Fruit fly (Drosophila melanogaster): ENCODE data around the gene CG31974.

Gene CG31974

dm6 chr2L:166115-167069 lies 23.5 kb upstream of the CG31974 start:
- TF ChIP-seq cyc (GFP tag; optimal IDR thresholded peaks at IDR 0.05) (no peak), Sox102F (GFP tag; optimal IDR thresholded peaks at IDR 0.05) (peak; percentile 88), eg (GFP tag; IDR thresholded peaks at IDR 0.05) (no peak), Eip75B (GFP tag; optimal IDR thresholded peaks at IDR 0.05) (peak; percentile 90), esn (GFP tag; optimal IDR thresholded peaks at IDR 0.05) (peak; percentile 69), CG10631 (GFP tag; optimal IDR thresholded peaks at IDR 0.05) (peak; percentile 75), CG11902 (GFP tag; optimal IDR thresholded peaks at IDR 0.05) (no peak), CG8119 (GFP tag; IDR thresholded peaks at IDR 0.05) (no peak), CG16779 (tag; optimal IDR thresholded peaks at IDR 0.05) (peak; percentile 99), ss (GFP tag; optimal IDR thresholded peaks at IDR 0.05) (peak; percentile 98 to 99), Gug (GFP tag; IDR thresholded peaks at IDR 0.05) (no peak), lz (GFP tag; optimal IDR thresholded peaks at IDR 0.05) (peak; percentile 52), CG10669 (GFP tag; optimal IDR thresholded peaks at IDR 0.05) (peak; percentile 90), net (GFP tag; optimal IDR thresholded peaks at IDR 0.05) (peak; percentile 96), fd85E (GFP tag; optimal IDR thresholded peaks at IDR 0.05) (peak; percentile 88), fd59A (GFP tag; optimal IDR thresholded peaks at IDR 0.05) (peak; percentile 81), CG7368 (GFP tag; optimal IDR thresholded peaks at IDR 0.05) (peak; percentile 89), achi (GFP tag; optimal IDR thresholded peaks at IDR 0.05) (peak; percentile 87), CG32006 (GFP tag; optimal IDR thresholded peaks at IDR 0.05) (peak; percentile 94), CG8319 (GFP tag; optimal IDR thresholded peaks at IDR 0.05) (peak; percentile 68), CG6792 (GFP tag; optimal IDR thresholded peaks at IDR 0.05) (peak; percentile 82), Blimp-1 (GFP tag; optimal IDR thresholded peaks at IDR 0.05) (peak; percentile 66), CG9139 (GFP tag; optimal IDR thresholded peaks at IDR 0.05) (peak; percentile 98), CG11762 (GFP tag; optimal IDR thresholded peaks at IDR 0.05; ENCODE audit: insufficient read depth) (peak; percentile 85), Eip93F (GFP tag; optimal IDR thresholded peaks at IDR 0.05) (peak; percentile 82), Ets96B (tag; optimal IDR thresholded peaks at IDR 0.05) (peak; percentile 94), CG34406 (GFP tag; optimal IDR thresholded peaks at IDR 0.05) (peak; percentile 85), CG6854 (GFP tag; optimal IDR thresholded peaks at IDR 0.05) (peak; percentile 92), topi (GFP tag; optimal IDR thresholded peaks at IDR 0.05) (peak; percentile 62), vri (GFP tag; optimal IDR thresholded peaks at IDR 0.05) (peak; percentile 97), CG3919 (GFP tag; optimal IDR thresholded peaks at IDR 0.05) (peak; percentile 85), acj6 (GFP tag; optimal IDR thresholded peaks at IDR 0.05) (peak; percentile 62), Sox15 (GFP tag; optimal IDR thresholded peaks at IDR 0.05) (no peak), CG15336 (GFP tag; IDR thresholded peaks at IDR 0.05) (no peak), Eip78C (GFP tag) (peak; percentile 95), dac (GFP tag; optimal IDR thresholded peaks at IDR 0.05) (peak; percentile 94), Smox (GFP tag; optimal IDR thresholded peaks at IDR 0.05) (peak; percentile 69), CG6276 (GFP tag; optimal IDR thresholded peaks at IDR 0.05) (peak; percentile 99), salr (GFP tag; optimal IDR thresholded peaks at IDR 0.05) (peak; percentile 83 to 96), Ets21C (GFP tag; optimal IDR thresholded peaks at IDR 0.05) (peak; percentile 43), CG1621 (tag; optimal IDR thresholded peaks at IDR 0.05) (peak; percentile 94), dsx (GFP tag; optimal IDR thresholded peaks at IDR 0.05; ENCODE audit: poor library complexity, severe bottlenecking) (peak; percentile 100), CG11294 (GFP tag; IDR thresholded peaks at IDR 0.05) (no peak), fkh (GFP tag; optimal IDR thresholded peaks at IDR 0.05) (peak; percentile 100), svp (GFP tag) (peak; percentile 80), Met (GFP tag; optimal IDR thresholded peaks at IDR 0.05) (peak; percentile 69), CG8632 (GFP tag; optimal IDR thresholded peaks at IDR 0.05) (peak; percentile 80), Hr39 (GFP tag; optimal IDR thresholded peaks at IDR 0.05) (peak; percentile 3), OdsH (GFP tag; optimal IDR thresholded peaks at IDR 0.05) (peak; percentile 85), CG6163 (GFP tag; IDR thresholded peaks at IDR 0.05) (no peak)
